Worm (Caenorhabditis elegans): Measurements from ENCODE around the gene C26G2.2.

DNA sequence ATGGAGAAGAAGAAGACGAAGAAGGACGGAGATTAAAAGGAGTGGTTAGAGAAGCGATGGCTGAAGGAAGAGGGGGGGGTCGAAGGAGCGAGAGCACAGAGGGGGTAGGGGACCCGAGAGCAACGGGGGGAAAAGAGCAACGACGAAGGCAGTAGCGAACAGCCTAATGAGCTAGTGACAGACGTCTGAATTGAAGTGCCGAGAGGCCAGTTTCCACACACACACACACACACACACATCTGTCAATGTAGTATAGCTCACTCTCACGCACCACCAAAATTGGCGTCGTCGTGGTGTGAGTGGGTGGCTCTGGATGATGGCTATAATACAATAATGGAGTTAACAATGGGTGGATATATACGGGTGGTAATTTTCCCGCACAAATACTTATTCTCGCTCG lies 27.4 kb upstream of the C26G2.2 start:
- no peak for TF ChIP-seq tbx-7 (tag; optimal IDR thresholded peaks at IDR 0.05)
- no peak for TF ChIP-seq pha-4 (tag; optimal IDR thresholded peaks at IDR 0.05)
- no peak for TF ChIP-seq ceh-48 (tag; optimal IDR thresholded peaks at IDR 0.05)
- TF ChIP-seq ama-1 (optimal IDR thresholded peaks at IDR 0.05), result no peak
- TF ChIP-seq unc-3 (GFP tag; conservative IDR thresholded peaks at IDR 0.05), result no peak
- TF ChIP-seq unc-3 (tag; optimal IDR thresholded peaks at IDR 0.05), result no peak
